Worm (Caenorhabditis elegans): ENCODE results near the gene gpd-3.
A peak's percentile ranks its signal among the peaks of the same experiment; 100 is the strongest.

The gpd-3 gene

ce11 chrX:3087647-3088046 is 25.5 kb downstream of the gpd-3 start:
- TF ChIP-seq ceh-30 (tag; optimal IDR thresholded peaks at IDR 0.05) (no peak), ceh-6 (GFP tag; optimal IDR thresholded peaks at IDR 0.05) (no peak), ceh-22 (tag; optimal IDR thresholded peaks at IDR 0.05) (no peak), sox-4 (tag; optimal IDR thresholded peaks at IDR 0.05) (no peak), nfya-1 (tag; optimal IDR thresholded peaks at IDR 0.05) (no peak), ceh-14 (tag; optimal IDR thresholded peaks at IDR 0.05) (no peak)

- TF ChIP-seq eyg-1 (tag; optimal IDR thresholded peaks at IDR 0.05) (no peak), ceh-34 (tag; optimal IDR thresholded peaks at IDR 0.05) (no peak), ref-2 (tag; optimal IDR thresholded peaks at IDR 0.05) (no peak), K02D7.2 (tag; optimal IDR thresholded peaks at IDR 0.05) (no peak)
Observed at ce11 chrX:3087245-3087644, 25.9 kb downstream of the gpd-3 start, which contains the start of gene F52E4.5. Gene F52E4.5, minus strand, starts transcription at chrX:3087345.

ce11 chrX:3080825-3081224 is 32.3 kb downstream of the gpd-3 start, which contains the start of gene twk-16:
Gene twk-16, plus strand, starts transcription at chrX:3081125.
- no peak for TF ChIP-seq hlh-6 (tag; optimal IDR thresholded peaks at IDR 0.05)

- TF ChIP-seq ceh-6 (GFP tag; optimal IDR thresholded peaks at IDR 0.05) (no peak), ref-2 (tag; optimal IDR thresholded peaks at IDR 0.05) (peak; percentile 36), rnt-1 (tag; optimal IDR thresholded peaks at IDR 0.05) (no peak), che-1 (tag; optimal IDR thresholded peaks at IDR 0.05) (no peak), nfya-1 (tag; optimal IDR thresholded peaks at IDR 0.05) (no peak), C38D4.7 (GFP tag; optimal IDR thresholded peaks at IDR 0.05) (no peak)
Observed at ce11 chrX:3070322-3070721, 42.8 kb downstream of the gpd-3 start, which contains the start of gene ceh-31. Gene ceh-31, minus strand, starts transcription at chrX:3070422.

- TF ChIP-seq sox-4 (tag; optimal IDR thresholded peaks at IDR 0.05) (no peak), ceh-2 (tag; optimal IDR thresholded peaks at IDR 0.05) (no peak), sox-2 (GFP tag; IDR thresholded peaks at IDR 0.05) (no peak), ceh-19 (GFP tag; optimal IDR thresholded peaks at IDR 0.05) (no peak)
Observed at ce11 chrX:3067052-3067451, 46.1 kb downstream of the gpd-3 start.

- TF ChIP-seq ceh-22 (tag; optimal IDR thresholded peaks at IDR 0.05) (no peak), fkh-10 (GFP tag; optimal IDR thresholded peaks at IDR 0.05) (no peak), sox-2 (GFP tag; IDR thresholded peaks at IDR 0.05) (no peak), ceh-24 (tag; optimal IDR thresholded peaks at IDR 0.05) (no peak), C08G9.2 (tag; optimal IDR thresholded peaks at IDR 0.05) (no peak), dve-1 (tag; optimal IDR thresholded peaks at IDR 0.05) (no peak), ceh-48 (tag; optimal IDR thresholded peaks at IDR 0.05) (no peak), nhr-11 (tag; optimal IDR thresholded peaks at IDR 0.05) (no peak), mec-3 (tag; optimal IDR thresholded peaks at IDR 0.05; ENCODE audit: borderline replicate concordance) (no peak), F13H6.1 (tag; optimal IDR thresholded peaks at IDR 0.05) (no peak), pat-9 (tag; optimal IDR thresholded peaks at IDR 0.05) (no peak), ceh-45 (GFP tag; IDR thresholded peaks at IDR 0.05) (no peak)
Observed at ce11 chrX:3063274-3063673, 49.9 kb downstream of the gpd-3 start, which contains the start of gene ceh-30. Gene ceh-30, plus strand, starts transcription at chrX:3063574.

Data from whole organism, late embryonic.